Fruit fly (Drosophila melanogaster) whole organism, embryonic: Measurements from ENCODE around the gene asl.

ENCODE experiments used
- Ada2b ChIP-seq: fragments of 200-800 bp; sonication (Bioruptor generic); IDR thresholded peaks from 2 replicates; pipeline ENCODE4 v1.3.6; 2022; ENCODE audit warnings: missing biosample characterization, missing genetic modification characterization
- BEAF-32 ChIP-seq: fragments of 200-800 bp; sonication (Bioruptor generic); optimal IDR thresholded peaks from 3 replicates; lab custom pipeline; 2017; ENCODE audit warnings: missing biosample characterization, missing genetic modification characterization, mild to moderate bottlenecking, moderate library complexity, missing genetic modification reagents
- BtbVII ChIP-seq: fragments of 200-800 bp; sonication (Bioruptor generic); optimal IDR thresholded peaks from 3 replicates; lab custom pipeline; 2017; ENCODE audit warnings: missing biosample characterization, mild to moderate bottlenecking, missing genetic modification characterization
- Bteb2 ChIP-seq: fragments of 200-800 bp; sonication (Bioruptor generic); optimal IDR thresholded peaks from 2 replicates; lab custom pipeline; 2016; ENCODE audit warnings: missing biosample characterization, missing genetic modification characterization
- CG11456 ChIP-seq: fragments of 200-800 bp; sonication (Bioruptor generic); IDR thresholded peaks from 3 replicates; pipeline ENCODE4 v1.3.6; 2022; ENCODE audit warnings: missing biosample characterization, missing genetic modification characterization
- CG11723 ChIP-seq: fragments of 200-800 bp; sonication (Bioruptor generic); optimal IDR thresholded peaks from 2 replicates; lab custom pipeline; 2017; ENCODE audit warnings: missing biosample characterization, mild to moderate bottlenecking, missing genetic modification characterization
- CG12104 ChIP-seq: fragments of 200-800 bp; sonication (Bioruptor generic); optimal IDR thresholded peaks from 3 replicates; lab custom pipeline; 2016; ENCODE audit warnings: missing biosample characterization, missing genetic modification characterization
- CG12299 ChIP-seq: fragments of 200-800 bp; sonication (Bioruptor generic); optimal IDR thresholded peaks from 2 replicates; lab custom pipeline; 2018; ENCODE audit warnings: missing biosample characterization, mild to moderate bottlenecking, missing genetic modification characterization
- CG1529 ChIP-seq: fragments of 200-800 bp; sonication (Bioruptor generic); optimal IDR thresholded peaks from 3 replicates; lab custom pipeline; 2018; ENCODE audit warnings: missing biosample characterization, missing genetic modification characterization
- CG15601 ChIP-seq: fragments of 200-800 bp; sonication (Bioruptor generic); optimal IDR thresholded peaks from 3 replicates; lab custom pipeline; 2019; ENCODE audit warnings: missing biosample characterization, mild to moderate bottlenecking, missing genetic modification characterization, moderate library complexity
- CG16815 ChIP-seq: fragments of 200-800 bp; sonication (Bioruptor generic); optimal IDR thresholded peaks from 3 replicates; lab custom pipeline; 2017; ENCODE audit warnings: missing biosample characterization, mild to moderate bottlenecking, missing genetic modification characterization
- CG18476 ChIP-seq: fragments of 200-800 bp; sonication (Bioruptor generic); optimal IDR thresholded peaks from 2 replicates; lab custom pipeline; 2016; ENCODE audit warnings: missing biosample characterization, mild to moderate bottlenecking, missing genetic modification characterization
- CG2875 ChIP-seq: fragments of 200-800 bp; sonication (Bioruptor generic); optimal IDR thresholded peaks from 2 replicates; lab custom pipeline; 2017; ENCODE audit warnings: missing biosample characterization, mild to moderate bottlenecking, missing genetic modification characterization, missing genetic modification reagents
- CG2889 ChIP-seq: fragments of 200-800 bp; sonication (Bioruptor generic); IDR thresholded peaks from 3 replicates; pipeline ENCODE4 v1.3.6; 2022; ENCODE audit warnings: missing biosample characterization, missing genetic modification characterization
- CG3065 ChIP-seq: fragments of 200-800 bp; sonication (Bioruptor generic); optimal IDR thresholded peaks from 2 replicates; lab custom pipeline; 2016; ENCODE audit warnings: missing biosample characterization, missing genetic modification characterization
- CG3995 ChIP-seq: fragments of 200-800 bp; sonication (Bioruptor generic); optimal IDR thresholded peaks from 3 replicates; lab custom pipeline; 2016; ENCODE audit warnings: missing biosample characterization, missing genetic modification characterization
- CG4424 ChIP-seq: fragments of 200-800 bp; sonication (Bioruptor generic); optimal IDR thresholded peaks from 3 replicates; lab custom pipeline; 2016; ENCODE audit warnings: missing biosample characterization, missing genetic modification characterization
- CG4854 ChIP-seq: fragments of 200-800 bp; sonication (Bioruptor generic); optimal IDR thresholded peaks from 2 replicates; lab custom pipeline; 2016; ENCODE audit warnings: missing biosample characterization, missing genetic modification characterization, inconsistent platforms
- CG7271 ChIP-seq: fragments of 200-800 bp; sonication (Bioruptor generic); optimal IDR thresholded peaks from 2 replicates; lab custom pipeline; 2018; ENCODE audit warnings: missing biosample characterization, mild to moderate bottlenecking, missing genetic modification characterization, moderate library complexity
- CG7556 ChIP-seq: fragments of 200-800 bp; sonication (Bioruptor generic); optimal IDR thresholded peaks from 2 replicates; lab custom pipeline; 2017; ENCODE audit warnings: missing biosample characterization, mild to moderate bottlenecking, missing genetic modification characterization
- CG7786 ChIP-seq: fragments of 200-800 bp; sonication (Bioruptor generic); optimal IDR thresholded peaks from 2 replicates; lab custom pipeline; 2016; ENCODE audit warnings: missing biosample characterization, missing genetic modification characterization
- CG7928 ChIP-seq: fragments of 200-800 bp; sonication (Bioruptor generic); optimal IDR thresholded peaks from 2 replicates; lab custom pipeline; 2017; ENCODE audit warnings: missing biosample characterization, mild to moderate bottlenecking, missing genetic modification characterization
- CG8388 ChIP-seq: fragments of 200-800 bp; sonication (Bioruptor generic); optimal IDR thresholded peaks from 2 replicates; lab custom pipeline; 2019; ENCODE audit warnings: missing biosample characterization, mild to moderate bottlenecking, missing genetic modification characterization, moderate library complexity
- CG9817 ChIP-seq: fragments of 200-800 bp; sonication (Bioruptor generic); optimal IDR thresholded peaks from 2 replicates; lab custom pipeline; 2018; ENCODE audit warnings: missing biosample characterization, mild to moderate bottlenecking, missing genetic modification characterization, moderate library complexity
- CG9876 ChIP-seq: fragments of 200-800 bp; sonication (Bioruptor generic); optimal IDR thresholded peaks from 2 replicates; lab custom pipeline; 2016; ENCODE audit warnings: missing biosample characterization, missing genetic modification characterization
- CoRest ChIP-seq: fragments of 200-800 bp; sonication (Bioruptor generic); optimal IDR thresholded peaks from 3 replicates; lab custom pipeline; 2018; ENCODE audit warnings: missing biosample characterization, mild to moderate bottlenecking, missing genetic modification characterization, moderate library complexity
- Dip3 ChIP-seq: fragments of 200-800 bp; sonication (Bioruptor generic); optimal IDR thresholded peaks from 3 replicates; lab custom pipeline; 2016; ENCODE audit warnings: missing biosample characterization, missing genetic modification characterization
- Dref ChIP-seq: fragments of 200-800 bp; sonication (Bioruptor generic); IDR thresholded peaks from 2 replicates; pipeline ENCODE4 v1.3.6; 2022; ENCODE audit warnings: missing biosample characterization, missing genetic modification characterization
- Ets97D ChIP-seq: fragments of 200-800 bp; sonication (Bioruptor generic); optimal IDR thresholded peaks from 3 replicates; lab custom pipeline; 2016; ENCODE audit warnings: missing biosample characterization, missing genetic modification characterization
- Hr3 ChIP-seq: fragments of 200-800 bp; sonication (Bioruptor generic); optimal IDR thresholded peaks from 3 replicates; lab custom pipeline; 2016; ENCODE audit warnings: missing biosample characterization, missing genetic modification characterization
- MTF-1 ChIP-seq: fragments of 200-800 bp; sonication (Bioruptor generic); optimal IDR thresholded peaks from 2 replicates; lab custom pipeline; 2018; ENCODE audit warnings: missing biosample characterization, mild to moderate bottlenecking, missing genetic modification characterization, borderline replicate concordance
- Nf-YA ChIP-seq: fragments of 200-800 bp; sonication (Bioruptor generic); IDR thresholded peaks from 2 replicates; pipeline ENCODE4 v1.3.6; 2022; ENCODE audit warnings: missing biosample characterization, missing genetic modification characterization
- Sox100B ChIP-seq: fragments of 200-800 bp; sonication (Bioruptor generic); optimal IDR thresholded peaks from 3 replicates; lab custom pipeline; 2018; ENCODE audit warnings: missing biosample characterization, mild to moderate bottlenecking, missing genetic modification characterization
- Sry-β ChIP-seq: fragments of 200-800 bp; sonication (Bioruptor generic); optimal IDR thresholded peaks from 2 replicates; lab custom pipeline; 2018; ENCODE audit warnings: missing biosample characterization, mild to moderate bottlenecking, missing genetic modification characterization, moderate library complexity
- cato ChIP-seq: fragments of 200-800 bp; sonication (Bioruptor generic); optimal IDR thresholded peaks from 2 replicates; lab custom pipeline; 2016; ENCODE audit warnings: missing biosample characterization, missing genetic modification characterization, borderline replicate concordance
- corto ChIP-seq: fragments of 200-800 bp; sonication (Bioruptor generic); optimal IDR thresholded peaks from 2 replicates; lab custom pipeline; 2016; ENCODE audit warnings: missing biosample characterization, mild to moderate bottlenecking, missing genetic modification characterization, moderate library complexity
- dmrt99B ChIP-seq: fragments of 200-800 bp; sonication (Bioruptor generic); optimal IDR thresholded peaks from 2 replicates; lab custom pipeline; 2018; ENCODE audit warnings: missing biosample characterization, mild to moderate bottlenecking, missing genetic modification characterization, moderate library complexity
- ewg ChIP-seq: fragments of 200-800 bp; sonication (Bioruptor generic); optimal IDR thresholded peaks from 3 replicates; lab custom pipeline; 2017; ENCODE audit warnings: mild to moderate bottlenecking, missing biosample characterization, missing genetic modification reagents, missing genetic modification characterization
- gem ChIP-seq: fragments of 200-800 bp; sonication (Bioruptor generic); optimal IDR thresholded peaks from 2 replicates; lab custom pipeline; 2019; ENCODE audit warnings: missing biosample characterization, mild to moderate bottlenecking, missing genetic modification characterization, moderate library complexity
- her ChIP-seq: fragments of 200-800 bp; sonication (Bioruptor generic); optimal IDR thresholded peaks from 2 replicates; lab custom pipeline; 2016; ENCODE audit warnings: missing biosample characterization, missing genetic modification characterization
- hkb ChIP-seq, 2 experiments: fragments of 200-800 bp in 1 of 2; fragments of >200 bp in 1 of 2; sonication (Bioruptor generic) in 1 of 2; IDR thresholded peaks in 1 of 2; optimal IDR thresholded peaks in 1 of 2; 2 replicates each; pipeline versions ENCODE4 v1.3.6 to Lab custom; 2017 to 2022; ENCODE audit warnings: missing biosample characterization in 1 of 2, missing genetic modification characterization in 1 of 2
- jumu ChIP-seq: fragments of 200-800 bp; sonication (Bioruptor generic); optimal IDR thresholded peaks from 3 replicates; lab custom pipeline; 2016; ENCODE audit warnings: missing biosample characterization, missing genetic modification characterization
- ken ChIP-seq: fragments of 200-800 bp; sonication (Bioruptor generic); IDR thresholded peaks from 3 replicates; pipeline ENCODE4 v1.3.6; 2022; ENCODE audit warnings: missing biosample characterization, missing genetic modification characterization
- lab ChIP-seq: fragments of 200-800 bp; sonication (Bioruptor generic); optimal IDR thresholded peaks from 3 replicates; lab custom pipeline; 2017; ENCODE audit warnings: missing biosample characterization, missing genetic modification characterization, mild to moderate bottlenecking, moderate library complexity, missing genetic modification reagents
- pho ChIP-seq: fragments of 200-800 bp; sonication (Bioruptor generic); optimal IDR thresholded peaks from 2 replicates; lab custom pipeline; 2016; ENCODE audit warnings: missing biosample characterization, missing genetic modification characterization
- psq ChIP-seq: fragments of 200-800 bp; sonication (Bioruptor generic); optimal IDR thresholded peaks from 2 replicates; lab custom pipeline; 2017; ENCODE audit warnings: missing biosample characterization, missing genetic modification characterization
- pzg ChIP-seq: fragments of 200-800 bp; sonication (Bioruptor generic); optimal IDR thresholded peaks from 3 replicates; lab custom pipeline; 2018; ENCODE audit warnings: missing biosample characterization, mild to moderate bottlenecking, missing genetic modification characterization, moderate library complexity
- shn ChIP-seq: fragments of 200-800 bp; sonication (Bioruptor generic); optimal IDR thresholded peaks from 3 replicates; lab custom pipeline; 2016; ENCODE audit warnings: missing biosample characterization, missing genetic modification characterization
- sr ChIP-seq: fragments of 200-800 bp; sonication (Bioruptor generic); IDR thresholded peaks from 3 replicates; pipeline ENCODE4 v1.3.6; 2022; ENCODE audit warnings: missing biosample characterization, missing genetic modification characterization
- zfh2 ChIP-seq: fragments of 200-800 bp; sonication (Bioruptor generic); optimal IDR thresholded peaks from 2 replicates; lab custom pipeline; 2016; ENCODE audit warnings: missing biosample characterization, missing genetic modification characterization

The asl gene

dm6 chr3R:5601044-5601523 is 5.3 kb downstream of the asl start, which contains the start of the genes kra and SecS (continued):
- TF ChIP-seq gem (peak; percentile 75), CG4424 (GFP tag; lab: Kevin White, UChicago) (peak; percentile 71), CG3995 (GFP tag; lab: Kevin White, UChicago) (peak; percentile 43), Sox100B (GFP tag; lab: Kevin White, UChicago) (peak; percentile 71), MTF-1 (GFP tag; lab: Kevin White, UChicago) (peak; percentile 47), CG18476 (GFP tag; lab: Kevin White, UChicago) (peak; percentile 52), corto (GFP tag; lab: Kevin White, UChicago) (peak; percentile 45), CG7786 (peak; percentile 42), pzg (peak; percentile 93), CG9817 (tag; lab: Kevin White, UChicago) (peak; percentile 75), lab (peak; percentile 52), CG7928 (peak; percentile 35), CG15601 (peak; percentile 50), BtbVII (GFP tag; lab: Kevin White, UChicago) (peak; percentile 33), CG2875 (peak; percentile 35), ewg (GFP tag; lab: Kevin White, UChicago) (peak; percentile 67), pho (peak; percentile 47), hkb (optimal IDR thresholded peaks at IDR 0.05; lab: Kevin White, UChicago) (peak; percentile 84), hkb (GFP tag; IDR thresholded peaks at IDR 0.05; lab: Robert Waterston, UW) (no peak), ken (no peak), CG7556 (GFP tag; lab: Kevin White, UChicago) (peak; percentile 62), Sry-β (GFP tag; lab: Kevin White, UChicago) (peak; percentile 16), Ada2b (GFP tag; lab: Robert Waterston, UW) (no peak), Hr3 (GFP tag; lab: Kevin White, UChicago) (peak; percentile 66), Dip3 (GFP tag; lab: Kevin White, UChicago) (peak; percentile 48), cato (GFP tag; lab: Kevin White, UChicago) (peak; percentile 5), shn (GFP tag; lab: Kevin White, UChicago) (peak; percentile 49), Dref (no peak), CG12299 (peak; percentile 43), zfh2 (GFP tag; lab: Kevin White, UChicago) (peak; percentile 46), Nf-YA (GFP tag; lab: Robert Waterston, UW) (no peak), BEAF-32 (GFP tag; lab: Kevin White, UChicago) (peak; percentile 59), CG16815 (GFP tag; lab: Kevin White, UChicago) (peak; percentile 23), psq (GFP tag; lab: Kevin White, UChicago) (no peak), CG1529 (GFP tag; lab: Kevin White, UChicago) (peak; percentile 31), CG12104 (peak; percentile 75), CG8388 (GFP tag; lab: Kevin White, UChicago) (peak; percentile 21), Bteb2 (GFP tag; lab: Kevin White, UChicago) (peak; percentile 29), CG2889 (no peak), jumu (GFP tag; lab: Kevin White, UChicago) (peak; percentile 48), CG4854 (GFP tag; lab: Kevin White, UChicago) (peak; percentile 44), dmrt99B (tag; lab: Kevin White, UChicago) (no peak), sr (no peak), Ets97D (peak; percentile 92), CoRest (peak; percentile 79), CG11456 (GFP tag; lab: Robert Waterston, UW) (no peak), CG3065 (GFP tag; lab: Kevin White, UChicago) (no peak), her (GFP tag; lab: Kevin White, UChicago) (no peak), CG7271 (peak; percentile 10), CG11723 (GFP tag; lab: Kevin White, UChicago) (peak; percentile 57), CG9876 (GFP tag; lab: Kevin White, UChicago) (peak; percentile 44)
